Worm (Caenorhabditis elegans) whole organism, L2 larva: ENCODE results near the gene ztf-13.

Experiments
- C34F6.9 ChIP-seq: fragments of 150-350 bp; optimal IDR thresholded peaks from 2 replicates; lab custom pipeline; 2014; ENCODE audit warnings: missing biosample characterization, missing genetic modification characterization
- F13H6.1 ChIP-seq: sonication (generic microtip); optimal IDR thresholded peaks from 2 replicates; lab custom pipeline; 2016; ENCODE audit warnings: missing genetic modification characterization, missing compliant biosample characterization
- R02D3.7 ChIP-seq: fragments of 150-350 bp; optimal IDR thresholded peaks from 2 replicates; lab custom pipeline; 2014; ENCODE audit warnings: missing biosample characterization, missing genetic modification characterization
- Y55F3AM.14 ChIP-seq: fragments of 200-800 bp; sonication (Bioruptor generic); optimal IDR thresholded peaks from 2 replicates; lab custom pipeline; 2018; ENCODE audit warnings: mild to moderate bottlenecking, missing genetic modification characterization, missing compliant biosample characterization
- ZK546.5 ChIP-seq: sonication (generic microtip); optimal IDR thresholded peaks from 2 replicates; lab custom pipeline; 2017; ENCODE audit warnings: missing biosample characterization, missing genetic modification characterization
- alr-1 ChIP-seq: fragments of 150-350 bp; optimal IDR thresholded peaks from 2 replicates; lab custom pipeline; 2014; ENCODE audit warnings: missing biosample characterization, missing genetic modification characterization
- aly-2 ChIP-seq: fragments of 150-350 bp; optimal IDR thresholded peaks from 2 replicates; lab custom pipeline; 2014; ENCODE audit warnings: missing biosample characterization, missing genetic modification characterization
- ama-1 ChIP-seq: fragments of 150-350 bp; optimal IDR thresholded peaks from 2 replicates; lab custom pipeline; 2018; ENCODE audit warnings: inconsistent platforms
- ceh-16 ChIP-seq: fragments of 150-350 bp; optimal IDR thresholded peaks from 2 replicates; lab custom pipeline; 2014; ENCODE audit warnings: missing biosample characterization, missing genetic modification characterization
- ceh-82 ChIP-seq: fragments of 150-350 bp; optimal IDR thresholded peaks from 2 replicates; lab custom pipeline; 2014; ENCODE audit warnings: missing biosample characterization, missing genetic modification characterization
- dmd-4 ChIP-seq: sonication (generic microtip); optimal IDR thresholded peaks from 2 replicates; lab custom pipeline; 2017; ENCODE audit warnings: missing biosample characterization, missing genetic modification characterization
- egl-27 ChIP-seq: sonication (generic microtip); optimal IDR thresholded peaks from 3 replicates; lab custom pipeline; 2017; ENCODE audit warnings: missing biosample characterization, missing genetic modification reagents, missing genetic modification characterization
- elt-1 ChIP-seq: fragments of 150-350 bp; optimal IDR thresholded peaks from 2 replicates; lab custom pipeline; 2014; ENCODE audit warnings: missing biosample characterization, missing genetic modification characterization
- elt-3 ChIP-seq: sonication (generic microtip); optimal IDR thresholded peaks from 2 replicates; lab custom pipeline; 2017; ENCODE audit warnings: missing biosample characterization, missing genetic modification characterization
- gmeb-1 ChIP-seq: fragments of 150-350 bp; optimal IDR thresholded peaks from 2 replicates; lab custom pipeline; 2014; ENCODE audit warnings: missing biosample characterization, missing genetic modification characterization
- lin-11 ChIP-seq: fragments of 150-350 bp; sonication (generic microtip); optimal IDR thresholded peaks from 2 replicates; lab custom pipeline; 2014; ENCODE audit warnings: missing biosample characterization, missing genetic modification characterization, inconsistent platforms, mixed read lengths
- lin-13 ChIP-seq: fragments of 150-350 bp; optimal IDR thresholded peaks from 2 replicates; lab custom pipeline; 2014; ENCODE audit warnings: missing biosample characterization, missing genetic modification reagents, missing genetic modification characterization
- lin-39 ChIP-seq: fragments of 150-350 bp; optimal IDR thresholded peaks from 2 replicates; lab custom pipeline; 2014; ENCODE audit warnings: missing biosample characterization, missing genetic modification reagents, missing genetic modification characterization
- lsy-2 ChIP-seq, 2 experiments: fragments of 150-350 bp in 1 of 2; sonication (generic microtip) in 1 of 2; optimal IDR thresholded peaks; 2 replicates each; lab custom pipeline; 2014 to 2017; ENCODE audit warnings: missing biosample characterization in 2 of 2, missing genetic modification characterization in 2 of 2
- mbf-1 ChIP-seq: sonication (generic microtip); optimal IDR thresholded peaks from 2 replicates; lab custom pipeline; 2017; ENCODE audit warnings: missing biosample characterization, missing genetic modification characterization
- mdl-1 ChIP-seq, 2 experiments: fragments of 150-350 bp in 1 of 2; sonication (generic microtip) in 1 of 2; optimal IDR thresholded peaks; 2 replicates each; lab custom pipeline; 2017; ENCODE audit warnings: missing biosample characterization in 2 of 2, missing genetic modification characterization in 2 of 2
- nhr-10 ChIP-seq: sonication (generic microtip); optimal IDR thresholded peaks from 2 replicates; lab custom pipeline; 2017; ENCODE audit warnings: missing biosample characterization, missing genetic modification characterization
- nhr-11 ChIP-seq: fragments of 150-350 bp; optimal IDR thresholded peaks from 2 replicates; lab custom pipeline; 2014; ENCODE audit warnings: missing biosample characterization, missing genetic modification characterization
- nhr-129 ChIP-seq: fragments of 150-350 bp; optimal IDR thresholded peaks from 2 replicates; lab custom pipeline; 2014; ENCODE audit warnings: missing biosample characterization, missing genetic modification characterization
- nhr-23 ChIP-seq: fragments of 150-350 bp; optimal IDR thresholded peaks from 2 replicates; lab custom pipeline; 2014; ENCODE audit warnings: missing biosample characterization, missing genetic modification reagents, missing genetic modification characterization
- nhr-237 ChIP-seq: fragments of 150-350 bp; optimal IDR thresholded peaks from 2 replicates; lab custom pipeline; 2014; ENCODE audit warnings: missing biosample characterization, missing genetic modification characterization
- nhr-25 ChIP-seq: fragments of 150-350 bp; sonication (generic microtip); optimal IDR thresholded peaks from 3 replicates; lab custom pipeline; 2014; ENCODE audit warnings: missing biosample characterization, missing genetic modification characterization
- nhr-6 ChIP-seq: fragments of 150-350 bp; optimal IDR thresholded peaks from 2 replicates; lab custom pipeline; 2014; ENCODE audit warnings: missing biosample characterization, missing genetic modification characterization
- nhr-77 ChIP-seq: fragments of 150-350 bp; optimal IDR thresholded peaks from 2 replicates; lab custom pipeline; 2014; ENCODE audit warnings: missing biosample characterization, missing genetic modification characterization
- peb-1 ChIP-seq: fragments of 150-350 bp; optimal IDR thresholded peaks from 2 replicates; lab custom pipeline; 2014; ENCODE audit warnings: missing biosample characterization, missing genetic modification characterization
- skn-1 ChIP-seq: sonication (generic microtip); optimal IDR thresholded peaks from 2 replicates; lab custom pipeline; 2017; ENCODE audit warnings: missing biosample characterization, missing genetic modification characterization
- sma-3 ChIP-seq: sonication (generic microtip); optimal IDR thresholded peaks from 2 replicates; lab custom pipeline; 2016; ENCODE audit warnings: missing genetic modification reagents, missing genetic modification characterization, missing compliant biosample characterization
- sma-9 ChIP-seq, 2 experiments: fragments of 150-350 bp in 1 of 2; sonication (generic microtip) in 1 of 2; optimal IDR thresholded peaks; 2 replicates each; lab custom pipeline; 2014 to 2016; ENCODE audit warnings: missing genetic modification characterization in 2 of 2, mild to moderate bottlenecking in 1 of 2, missing biosample characterization in 1 of 2, missing compliant biosample characterization in 1 of 2, missing genetic modification reagents in 1 of 2, moderate library complexity in 1 of 2
- snpc-4 ChIP-seq: fragments of 150-350 bp; optimal IDR thresholded peaks from 2 replicates; lab custom pipeline; 2014; ENCODE audit warnings: missing biosample characterization, missing genetic modification characterization
- unc-55 ChIP-seq: fragments of 150-350 bp; sonication (generic microtip); optimal IDR thresholded peaks from 3 replicates; lab custom pipeline; 2014; ENCODE audit warnings: missing biosample characterization, missing genetic modification reagents, missing genetic modification characterization
- zag-1 ChIP-seq: fragments of 150-350 bp; optimal IDR thresholded peaks from 2 replicates; lab custom pipeline; 2014; ENCODE audit warnings: missing biosample characterization, missing genetic modification characterization
- ztf-1 ChIP-seq: fragments of 200-800 bp; sonication (Bioruptor generic); conservative IDR thresholded peaks from 2 replicates; pipeline ENCODE4 v1.3.6; 2022; ENCODE audit warnings: missing genetic modification characterization, missing compliant biosample characterization
- ztf-11 ChIP-seq: sonication (generic microtip); optimal IDR thresholded peaks from 2 replicates; lab custom pipeline; 2017; ENCODE audit warnings: missing biosample characterization, missing genetic modification characterization
- ztf-4 ChIP-seq: fragments of 150-350 bp; optimal IDR thresholded peaks from 2 replicates; lab custom pipeline; 2014; ENCODE audit warnings: missing biosample characterization, missing genetic modification characterization

ztf-13 gene

DNA sequence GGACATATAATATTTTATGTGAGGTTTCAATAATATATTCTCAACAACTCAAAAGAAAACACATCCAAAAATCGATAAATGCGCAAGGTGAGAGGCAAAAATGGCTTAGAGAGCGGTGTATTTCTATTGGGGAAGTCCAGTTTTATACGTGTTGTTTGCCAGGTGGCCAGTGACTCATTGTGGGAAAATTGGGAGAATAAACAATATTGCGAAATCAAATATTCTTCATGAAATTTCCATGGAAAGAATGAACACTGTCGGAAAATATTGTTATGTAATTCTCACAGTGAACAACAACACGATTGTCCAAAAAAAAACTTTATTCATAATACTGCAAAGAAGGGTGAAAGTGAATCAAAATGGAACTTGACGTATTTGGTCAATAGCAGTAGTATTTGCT is 14.3 kb downstream of the ztf-13 start:
- no peak for TF ChIP-seq sma-9 (GFP tag; optimal IDR thresholded peaks at IDR 0.05; lab: Kevin White, UChicago)
- no peak for TF ChIP-seq sma-9 (tag; optimal IDR thresholded peaks at IDR 0.05; lab: Kevin White, UChicago)
- no peak for TF ChIP-seq skn-1
- no peak for TF ChIP-seq ztf-4 (tag; lab: Kevin White, UChicago)
- no peak for TF ChIP-seq unc-55 (GFP tag; lab: Kevin White, UChicago)
- no peak for TF ChIP-seq ztf-1 (GFP tag; lab: Robert Waterston, UW)
- TF ChIP-seq lin-13 (GFP tag; lab: Kevin White, UChicago) = no peak
- no peak for TF ChIP-seq mbf-1 (tag; lab: Kevin White, UChicago)

DNA sequence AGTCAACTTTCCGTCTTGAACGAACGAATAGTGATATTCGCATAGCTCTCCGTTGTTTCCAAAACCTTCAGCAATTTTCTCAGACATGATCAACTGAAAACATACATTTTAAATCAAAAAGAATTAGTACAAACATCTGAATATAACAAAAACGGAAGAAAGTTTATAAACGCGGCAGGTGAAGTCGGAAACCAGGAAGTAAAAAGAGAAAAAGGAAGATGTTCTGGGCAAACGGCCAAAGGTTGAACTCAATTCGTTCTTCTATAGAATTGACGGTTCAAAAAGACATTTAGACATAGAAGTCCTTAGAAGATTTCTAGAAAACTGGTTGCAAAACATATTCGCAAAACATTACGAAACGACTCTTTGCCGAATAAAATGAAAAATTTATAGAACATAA is 14.7 kb downstream of the ztf-13 start, which contains the start of gene F52E4.5:
TSS of gene F52E4.5 (minus strand) at position 101 of the 400 bp plus-strand sequence.
- TF ChIP-seq F13H6.1 (tag; lab: Kevin White, UChicago) (no peak), nhr-11 (no peak), ZK546.5 (tag; lab: Kevin White, UChicago) (no peak)

DNA sequence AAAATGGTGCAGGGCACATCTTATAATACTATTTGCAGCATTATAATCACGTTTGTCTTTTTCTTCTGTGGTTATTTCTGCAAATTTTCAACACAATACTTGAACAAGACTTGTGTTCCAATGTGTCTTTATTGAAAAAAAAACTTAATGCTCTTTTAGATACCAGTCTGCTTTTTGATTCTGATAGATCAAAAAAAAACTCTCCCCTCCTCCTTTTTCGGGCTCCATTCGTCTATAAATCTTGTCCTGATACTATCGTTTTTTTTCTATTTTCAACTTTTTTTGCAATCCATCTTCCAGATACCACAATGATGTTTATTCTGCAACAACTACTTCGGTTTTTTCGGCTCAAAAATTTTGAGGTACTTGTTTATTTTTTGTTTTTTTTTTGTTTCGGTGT is 21.1 kb downstream of the ztf-13 start, which contains the start of gene twk-16:
TSS of gene twk-16 (plus strand) at position 301 of the 400 bp plus-strand sequence.
- TF ChIP-seq ama-1 (lab: Kevin White, UChicago) = no peak
- TF ChIP-seq R02D3.7 (tag; lab: Kevin White, UChicago) = no peak
- no peak for TF ChIP-seq nhr-23 (tag; lab: Kevin White, UChicago)
- TF ChIP-seq ceh-82 (tag; lab: Kevin White, UChicago) = no peak
- TF ChIP-seq peb-1 = no peak
- no peak for TF ChIP-seq elt-3 (tag; lab: Kevin White, UChicago)
- TF ChIP-seq Y55F3AM.14 (GFP tag; lab: Kevin White, UChicago) = no peak
- no peak for TF ChIP-seq nhr-77 (tag; lab: Kevin White, UChicago)
- no peak for TF ChIP-seq gmeb-1 (tag; lab: Kevin White, UChicago)
- TF ChIP-seq egl-27 (tag; lab: Kevin White, UChicago) = no peak
- TF ChIP-seq sma-9 (GFP tag; optimal IDR thresholded peaks at IDR 0.05; lab: Kevin White, UChicago) = no peak
- TF ChIP-seq sma-9 (tag; optimal IDR thresholded peaks at IDR 0.05; lab: Kevin White, UChicago) = no peak

DNA sequence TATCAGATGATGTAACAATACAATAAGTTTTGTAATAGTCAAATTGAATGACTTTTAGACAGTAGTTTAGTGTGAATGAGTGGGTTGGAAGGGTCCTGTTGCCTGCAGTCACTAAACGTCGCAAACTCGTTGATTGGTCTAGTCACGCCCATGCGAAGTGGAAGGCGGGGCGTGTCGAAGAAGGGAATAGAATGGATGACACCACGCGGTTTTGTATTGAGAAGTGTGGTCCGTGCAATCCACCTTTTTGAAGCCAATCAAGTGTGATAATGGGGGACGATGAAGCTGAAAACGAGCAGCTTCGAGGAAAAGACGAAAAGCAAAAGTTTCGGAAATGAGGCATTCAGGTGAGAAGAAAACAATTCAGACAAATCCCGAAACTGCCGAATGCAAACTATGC is 31.7 kb downstream of the ztf-13 start, which contains the start of gene ceh-31:
TSS of gene ceh-31 (minus strand) at position 101 of the 400 bp plus-strand sequence.
- TF ChIP-seq ceh-16 (tag; lab: Kevin White, UChicago) (no peak), lin-39 (tag; lab: Kevin White, UChicago) (no peak), skn-1 (no peak), lin-13 (GFP tag; lab: Kevin White, UChicago) (no peak), lsy-2 (tag; optimal IDR thresholded peaks at IDR 0.05; lab: Kevin White, UChicago) (no peak), ama-1 (lab: Kevin White, UChicago) (no peak), ztf-4 (tag; lab: Kevin White, UChicago) (no peak), snpc-4 (no peak), C34F6.9 (tag; lab: Kevin White, UChicago) (no peak), sma-9 (GFP tag; optimal IDR thresholded peaks at IDR 0.05; lab: Kevin White, UChicago) (no peak), sma-9 (tag; optimal IDR thresholded peaks at IDR 0.05; lab: Kevin White, UChicago) (no peak), nhr-10 (no peak), sma-3 (GFP tag; lab: Kevin White, UChicago) (no peak), zag-1 (no peak), gmeb-1 (tag; lab: Kevin White, UChicago) (no peak), alr-1 (tag; lab: Kevin White, UChicago) (no peak), nhr-25 (tag; lab: Kevin White, UChicago) (no peak), ztf-11 (tag; lab: Kevin White, UChicago) (no peak), nhr-6 (no peak), nhr-129 (tag; lab: Kevin White, UChicago) (no peak)

DNA sequence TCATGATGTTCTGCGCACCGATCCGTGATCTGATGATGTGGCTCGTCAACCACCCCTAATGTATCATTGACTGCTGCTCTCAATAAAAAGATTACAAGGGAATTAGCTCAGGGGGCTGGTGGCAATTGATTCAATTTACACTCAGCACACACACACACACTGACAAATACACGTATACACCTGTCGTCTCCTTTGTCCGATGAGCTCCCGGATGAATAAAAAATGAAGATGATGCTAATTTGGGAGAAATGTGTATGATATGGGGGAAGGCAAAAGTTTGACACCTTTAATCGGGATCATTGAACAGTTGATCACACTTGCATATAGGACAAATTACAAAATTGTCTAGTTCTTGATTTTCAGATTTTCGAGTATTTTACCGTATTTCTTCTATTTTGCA is 34.9 kb downstream of the ztf-13 start:
- TF ChIP-seq gmeb-1 (tag; lab: Kevin White, UChicago) (no peak), mdl-1 (tag; optimal IDR thresholded peaks at IDR 0.05; lab: Kevin White, UChicago) (no peak), lin-13 (GFP tag; lab: Kevin White, UChicago) (no peak), snpc-4 (no peak), C34F6.9 (tag; lab: Kevin White, UChicago) (no peak), F13H6.1 (tag; lab: Kevin White, UChicago) (no peak), alr-1 (tag; lab: Kevin White, UChicago) (no peak), nhr-77 (tag; lab: Kevin White, UChicago) (no peak), lin-11 (tag; lab: Kevin White, UChicago) (no peak), nhr-10 (no peak), dmd-4 (tag; lab: Kevin White, UChicago) (no peak), elt-1 (no peak), nhr-237 (tag; lab: Kevin White, UChicago) (no peak), Y55F3AM.14 (GFP tag; lab: Kevin White, UChicago) (no peak), aly-2 (tag; lab: Kevin White, UChicago) (no peak), ztf-4 (tag; lab: Kevin White, UChicago) (no peak), sma-9 (GFP tag; optimal IDR thresholded peaks at IDR 0.05; lab: Kevin White, UChicago) (no peak), sma-9 (tag; optimal IDR thresholded peaks at IDR 0.05; lab: Kevin White, UChicago) (no peak), ama-1 (lab: Kevin White, UChicago) (no peak), R02D3.7 (tag; lab: Kevin White, UChicago) (no peak)
